Fruit fly (Drosophila melanogaster) Kc167 (cell line): ENCODE measurements around the gene Dpp10.

Experiments used
- Myc ChIP-seq: fragments of >200 bp; optimal IDR thresholded peaks from 2 replicates; lab custom pipeline; 2017; ENCODE audit warnings: missing external identifiers
- Sin3A ChIP-seq: fragments of >200 bp; optimal IDR thresholded peaks from 2 replicates; lab custom pipeline; 2018; ENCODE audit warnings: missing external identifiers
- h ChIP-seq: fragments of >200 bp; optimal IDR thresholded peaks from 3 replicates; lab custom pipeline; 2018; ENCODE audit warnings: missing external identifiers
- insv ChIP-seq: fragments of >200 bp; optimal IDR thresholded peaks from 3 replicates; lab custom pipeline; 2018; ENCODE audit warnings: missing external identifiers

DNA sequence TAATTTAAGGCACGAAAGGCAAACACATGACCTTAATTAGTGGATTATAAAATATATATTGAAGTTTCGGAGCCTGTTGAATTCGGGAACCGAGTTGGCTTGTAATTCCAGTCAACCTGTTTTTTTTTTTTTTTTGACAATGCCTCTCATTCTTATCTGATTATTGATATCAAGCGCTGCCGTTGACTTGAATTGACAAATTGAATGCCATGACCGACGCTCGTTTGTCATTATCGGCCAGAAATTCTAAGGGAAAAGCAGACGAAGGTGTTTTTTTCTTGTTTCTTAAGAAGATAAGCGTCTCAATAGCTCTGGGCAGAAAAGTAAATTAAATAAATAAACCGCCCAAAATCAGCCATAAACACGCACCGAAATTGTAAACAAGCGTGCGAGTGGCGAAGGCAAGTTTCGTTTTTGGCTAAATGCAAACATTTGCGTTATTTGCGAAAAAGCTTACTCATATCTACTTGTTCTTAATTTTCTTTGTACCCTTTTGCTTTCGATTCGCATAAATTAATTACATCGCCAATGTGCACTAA, 42.4 kb upstream of the Dpp10 start:
- TF ChIP-seq h (lab: Kevin White, UChicago) (no peak), Myc (no peak), Sin3A (no peak), insv (lab: Kevin White, UChicago) (no peak)
